Worm (Caenorhabditis elegans) whole organism, L2 larva: ENCODE data around the gene aipr-1.

Experiments used
- C34F6.9 ChIP-seq: fragments of 150-350 bp; optimal IDR thresholded peaks from 2 replicates; lab custom pipeline; 2014; ENCODE audit warnings: missing biosample characterization, missing genetic modification characterization
- blmp-1 ChIP-seq: sonication (generic microtip); optimal IDR thresholded peaks from 2 replicates; lab custom pipeline; 2017; ENCODE audit warnings: missing genetic modification characterization, mild to moderate bottlenecking, missing compliant biosample characterization, antibody characterized with exemption, moderate library complexity; ENCODE audit not compliant: insufficient read depth
- fos-1 ChIP-seq: fragments of 150-350 bp; optimal IDR thresholded peaks from 2 replicates; lab custom pipeline; 2014; ENCODE audit warnings: missing biosample characterization, missing genetic modification characterization
- lsy-2 ChIP-seq, 2 experiments: fragments of 150-350 bp in 1 of 2; sonication (generic microtip) in 1 of 2; optimal IDR thresholded peaks; 2 replicates each; lab custom pipeline; 2014 to 2017; ENCODE audit warnings: missing biosample characterization in 2 of 2, missing genetic modification characterization in 2 of 2
- nhr-11 ChIP-seq: fragments of 150-350 bp; optimal IDR thresholded peaks from 2 replicates; lab custom pipeline; 2014; ENCODE audit warnings: missing biosample characterization, missing genetic modification characterization
- snpc-4 ChIP-seq: fragments of 150-350 bp; optimal IDR thresholded peaks from 2 replicates; lab custom pipeline; 2014; ENCODE audit warnings: missing biosample characterization, missing genetic modification characterization
- unc-55 ChIP-seq: fragments of 150-350 bp; sonication (generic microtip); optimal IDR thresholded peaks from 3 replicates; lab custom pipeline; 2014; ENCODE audit warnings: missing biosample characterization, missing genetic modification reagents, missing genetic modification characterization

ce11 chrII:6582758-6583157 lies 11.3 kb downstream of the aipr-1 start, which contains the start of gene C56C10.4:
- no peak for TF ChIP-seq snpc-4 (tag; lab: Kevin White, UChicago)
- no peak for TF ChIP-seq nhr-11 (tag; lab: Kevin White, UChicago)
- TF ChIP-seq blmp-1 = no peak
- no peak for TF ChIP-seq C34F6.9
- no peak for TF ChIP-seq fos-1
- TF ChIP-seq lsy-2 (tag; optimal IDR thresholded peaks at IDR 0.05; lab: Kevin White, UChicago) = no peak
- no peak for TF ChIP-seq unc-55 (GFP tag; lab: Kevin White, UChicago)
